Worm (Caenorhabditis elegans) whole organism, L2 larva: ENCODE measurements around the gene ubc-8.

ENCODE experiments used
- C34F6.9 ChIP-seq: fragments of 150-350 bp; optimal IDR thresholded peaks from 2 replicates; lab custom pipeline; 2014; ENCODE audit warnings: missing biosample characterization, missing genetic modification characterization
- R02D3.7 ChIP-seq: fragments of 150-350 bp; optimal IDR thresholded peaks from 2 replicates; lab custom pipeline; 2014; ENCODE audit warnings: missing biosample characterization, missing genetic modification characterization
- ZK546.5 ChIP-seq: sonication (generic microtip); optimal IDR thresholded peaks from 2 replicates; lab custom pipeline; 2017; ENCODE audit warnings: missing biosample characterization, missing genetic modification characterization
- alr-1 ChIP-seq: fragments of 150-350 bp; optimal IDR thresholded peaks from 2 replicates; lab custom pipeline; 2014; ENCODE audit warnings: missing biosample characterization, missing genetic modification characterization
- aly-2 ChIP-seq: fragments of 150-350 bp; optimal IDR thresholded peaks from 2 replicates; lab custom pipeline; 2014; ENCODE audit warnings: missing biosample characterization, missing genetic modification characterization
- ama-1 ChIP-seq: fragments of 150-350 bp; optimal IDR thresholded peaks from 2 replicates; lab custom pipeline; 2018; ENCODE audit warnings: inconsistent platforms
- blmp-1 ChIP-seq: sonication (generic microtip); optimal IDR thresholded peaks from 2 replicates; lab custom pipeline; 2017; ENCODE audit warnings: missing genetic modification characterization, mild to moderate bottlenecking, missing compliant biosample characterization, antibody characterized with exemption, moderate library complexity; ENCODE audit not compliant: insufficient read depth
- ceh-16 ChIP-seq: fragments of 150-350 bp; optimal IDR thresholded peaks from 2 replicates; lab custom pipeline; 2014; ENCODE audit warnings: missing biosample characterization, missing genetic modification characterization
- ceh-82 ChIP-seq: fragments of 150-350 bp; optimal IDR thresholded peaks from 2 replicates; lab custom pipeline; 2014; ENCODE audit warnings: missing biosample characterization, missing genetic modification characterization
- crh-2 ChIP-seq: sonication (generic microtip); optimal IDR thresholded peaks from 2 replicates; lab custom pipeline; 2017; ENCODE audit warnings: missing biosample characterization, missing genetic modification characterization
- egl-27 ChIP-seq: sonication (generic microtip); optimal IDR thresholded peaks from 3 replicates; lab custom pipeline; 2017; ENCODE audit warnings: missing biosample characterization, missing genetic modification reagents, missing genetic modification characterization
- elt-1 ChIP-seq: fragments of 150-350 bp; optimal IDR thresholded peaks from 2 replicates; lab custom pipeline; 2014; ENCODE audit warnings: missing biosample characterization, missing genetic modification characterization
- elt-3 ChIP-seq: sonication (generic microtip); optimal IDR thresholded peaks from 2 replicates; lab custom pipeline; 2017; ENCODE audit warnings: missing biosample characterization, missing genetic modification characterization
- gmeb-1 ChIP-seq: fragments of 150-350 bp; optimal IDR thresholded peaks from 2 replicates; lab custom pipeline; 2014; ENCODE audit warnings: missing biosample characterization, missing genetic modification characterization
- lin-11 ChIP-seq: fragments of 150-350 bp; sonication (generic microtip); optimal IDR thresholded peaks from 2 replicates; lab custom pipeline; 2014; ENCODE audit warnings: missing biosample characterization, missing genetic modification characterization, inconsistent platforms, mixed read lengths
- lin-13 ChIP-seq: fragments of 150-350 bp; optimal IDR thresholded peaks from 2 replicates; lab custom pipeline; 2014; ENCODE audit warnings: missing biosample characterization, missing genetic modification reagents, missing genetic modification characterization
- lin-39 ChIP-seq: fragments of 150-350 bp; optimal IDR thresholded peaks from 2 replicates; lab custom pipeline; 2014; ENCODE audit warnings: missing biosample characterization, missing genetic modification reagents, missing genetic modification characterization
- lsy-2 ChIP-seq, 2 experiments: fragments of 150-350 bp in 1 of 2; sonication (generic microtip) in 1 of 2; optimal IDR thresholded peaks; 2 replicates each; lab custom pipeline; 2014 to 2017; ENCODE audit warnings: missing biosample characterization in 2 of 2, missing genetic modification characterization in 2 of 2
- mab-5 ChIP-seq: fragments of 150-350 bp; optimal IDR thresholded peaks from 2 replicates; lab custom pipeline; 2014; ENCODE audit warnings: missing biosample characterization, missing genetic modification characterization
- mbf-1 ChIP-seq: sonication (generic microtip); optimal IDR thresholded peaks from 2 replicates; lab custom pipeline; 2017; ENCODE audit warnings: missing biosample characterization, missing genetic modification characterization
- mdl-1 ChIP-seq, 2 experiments: fragments of 150-350 bp in 1 of 2; sonication (generic microtip) in 1 of 2; optimal IDR thresholded peaks; 2 replicates each; lab custom pipeline; 2017; ENCODE audit warnings: missing biosample characterization in 2 of 2, missing genetic modification characterization in 2 of 2
- nhr-10 ChIP-seq: sonication (generic microtip); optimal IDR thresholded peaks from 2 replicates; lab custom pipeline; 2017; ENCODE audit warnings: missing biosample characterization, missing genetic modification characterization
- nhr-11 ChIP-seq: fragments of 150-350 bp; optimal IDR thresholded peaks from 2 replicates; lab custom pipeline; 2014; ENCODE audit warnings: missing biosample characterization, missing genetic modification characterization
- nhr-23 ChIP-seq: fragments of 150-350 bp; optimal IDR thresholded peaks from 2 replicates; lab custom pipeline; 2014; ENCODE audit warnings: missing biosample characterization, missing genetic modification reagents, missing genetic modification characterization
- nhr-237 ChIP-seq: fragments of 150-350 bp; optimal IDR thresholded peaks from 2 replicates; lab custom pipeline; 2014; ENCODE audit warnings: missing biosample characterization, missing genetic modification characterization
- nhr-25 ChIP-seq: fragments of 150-350 bp; sonication (generic microtip); optimal IDR thresholded peaks from 3 replicates; lab custom pipeline; 2014; ENCODE audit warnings: missing biosample characterization, missing genetic modification characterization
- nhr-6 ChIP-seq: fragments of 150-350 bp; optimal IDR thresholded peaks from 2 replicates; lab custom pipeline; 2014; ENCODE audit warnings: missing biosample characterization, missing genetic modification characterization
- nhr-77 ChIP-seq: fragments of 150-350 bp; optimal IDR thresholded peaks from 2 replicates; lab custom pipeline; 2014; ENCODE audit warnings: missing biosample characterization, missing genetic modification characterization
- peb-1 ChIP-seq: fragments of 150-350 bp; optimal IDR thresholded peaks from 2 replicates; lab custom pipeline; 2014; ENCODE audit warnings: missing biosample characterization, missing genetic modification characterization
- sem-4 ChIP-seq: fragments of 150-350 bp; optimal IDR thresholded peaks from 2 replicates; lab custom pipeline; 2014; ENCODE audit warnings: missing biosample characterization, missing genetic modification reagents, missing genetic modification characterization
- skn-1 ChIP-seq: sonication (generic microtip); optimal IDR thresholded peaks from 2 replicates; lab custom pipeline; 2017; ENCODE audit warnings: missing biosample characterization, missing genetic modification characterization
- sma-3 ChIP-seq: sonication (generic microtip); optimal IDR thresholded peaks from 2 replicates; lab custom pipeline; 2016; ENCODE audit warnings: missing genetic modification reagents, missing genetic modification characterization, missing compliant biosample characterization
- sma-9 ChIP-seq, 2 experiments: fragments of 150-350 bp in 1 of 2; sonication (generic microtip) in 1 of 2; optimal IDR thresholded peaks; 2 replicates each; lab custom pipeline; 2014 to 2016; ENCODE audit warnings: missing genetic modification characterization in 2 of 2, mild to moderate bottlenecking in 1 of 2, missing biosample characterization in 1 of 2, missing compliant biosample characterization in 1 of 2, missing genetic modification reagents in 1 of 2, moderate library complexity in 1 of 2
- snpc-4 ChIP-seq: fragments of 150-350 bp; optimal IDR thresholded peaks from 2 replicates; lab custom pipeline; 2014; ENCODE audit warnings: missing biosample characterization, missing genetic modification characterization
- unc-39 ChIP-seq: fragments of 150-350 bp; optimal IDR thresholded peaks from 2 replicates; lab custom pipeline; 2014; ENCODE audit warnings: missing biosample characterization, missing genetic modification characterization
- unc-55 ChIP-seq: fragments of 150-350 bp; sonication (generic microtip); optimal IDR thresholded peaks from 3 replicates; lab custom pipeline; 2014; ENCODE audit warnings: missing biosample characterization, missing genetic modification reagents, missing genetic modification characterization
- unc-62 ChIP-seq: fragments of 150-350 bp; optimal IDR thresholded peaks from 2 replicates; lab custom pipeline; 2014; ENCODE audit warnings: missing biosample characterization, missing genetic modification reagents, missing genetic modification characterization
- zag-1 ChIP-seq: fragments of 150-350 bp; optimal IDR thresholded peaks from 2 replicates; lab custom pipeline; 2014; ENCODE audit warnings: missing biosample characterization, missing genetic modification characterization
- ztf-1 ChIP-seq: fragments of 200-800 bp; sonication (Bioruptor generic); conservative IDR thresholded peaks from 2 replicates; pipeline ENCODE4 v1.3.6; 2022; ENCODE audit warnings: missing genetic modification characterization, missing compliant biosample characterization
- ztf-11 ChIP-seq: sonication (generic microtip); optimal IDR thresholded peaks from 2 replicates; lab custom pipeline; 2017; ENCODE audit warnings: missing biosample characterization, missing genetic modification characterization
- ztf-4 ChIP-seq: fragments of 150-350 bp; optimal IDR thresholded peaks from 2 replicates; lab custom pipeline; 2014; ENCODE audit warnings: missing biosample characterization, missing genetic modification characterization

ubc-8 gene

ce11 chrIV:2711122-2711669, 4.2 kb upstream of the ubc-8 start (continued):
- TF ChIP-seq skn-1 = peak; percentile 94
- TF ChIP-seq lin-13 (GFP tag; lab: Kevin White, UChicago) = peak; percentile 23
- no peak for TF ChIP-seq unc-39 (tag; lab: Kevin White, UChicago)

ce11 chrIV:2710203-2710935, 3.3 kb upstream of the ubc-8 start, which contains the start of gene Y94H6A.10:
Y94H6A.10 (minus strand) TSS chrIV:2710666.
- TF ChIP-seq ama-1 (lab: Kevin White, UChicago) (peak; percentile 40), unc-39 (tag; lab: Kevin White, UChicago) (no peak)
- TF ChIP-seq, all 48 proteins: peak for 1

- TF ChIP-seq unc-55 = peak; percentile 25
- no peak for TF ChIP-seq C34F6.9
- TF ChIP-seq ztf-4 (tag; lab: Kevin White, UChicago) = peak; percentile 46
- no peak for TF ChIP-seq nhr-10
- TF ChIP-seq ceh-82 = no peak
- peak in 1 of 2 experiments; percentile 20 for TF ChIP-seq lsy-2 (tag; optimal IDR thresholded peaks at IDR 0.05; lab: Kevin White, UChicago)
- no peak for TF ChIP-seq ceh-16 (tag; lab: Kevin White, UChicago)
- no peak for TF ChIP-seq sma-9 (GFP tag; optimal IDR thresholded peaks at IDR 0.05; lab: Kevin White, UChicago)
- TF ChIP-seq sma-9 (tag; optimal IDR thresholded peaks at IDR 0.05; lab: Kevin White, UChicago) = no peak
- TF ChIP-seq gmeb-1 (tag; lab: Kevin White, UChicago) = peak; percentile 12
These were observed 2.7 kb upstream of the ubc-8 start for ce11 chrIV:2709590-2710201.

- TF ChIP-seq C34F6.9 (peak; percentile 92), R02D3.7 (tag; lab: Kevin White, UChicago) (no peak), lin-11 (tag; lab: Kevin White, UChicago) (peak; percentile 76), mdl-1 (tag; optimal IDR thresholded peaks at IDR 0.05; lab: Kevin White, UChicago) (peak; percentile 81 to 91), nhr-11 (tag; lab: Kevin White, UChicago) (no peak), mbf-1 (tag; lab: Kevin White, UChicago) (no peak), zag-1 (tag; lab: Kevin White, UChicago) (peak; percentile 17), gmeb-1 (tag; lab: Kevin White, UChicago) (peak; percentile 64), blmp-1 (tag; lab: Kevin White, UChicago) (peak; percentile 1), sma-9 (GFP tag; optimal IDR thresholded peaks at IDR 0.05; lab: Kevin White, UChicago) (peak; percentile 89), sma-9 (tag; optimal IDR thresholded peaks at IDR 0.05; lab: Kevin White, UChicago) (no peak), ztf-1 (no peak), nhr-6 (tag; lab: Kevin White, UChicago) (peak; percentile 28), aly-2 (no peak), snpc-4 (tag; lab: Kevin White, UChicago) (peak; percentile 12), nhr-23 (tag; lab: Kevin White, UChicago) (no peak), skn-1 (no peak), unc-39 (tag; lab: Kevin White, UChicago) (no peak), elt-3 (tag; lab: Kevin White, UChicago) (no peak), unc-62 (GFP tag; lab: Kevin White, UChicago) (no peak), nhr-10 (no peak), nhr-237 (no peak), lin-39 (tag; lab: Kevin White, UChicago) (no peak), mab-5 (tag; lab: Kevin White, UChicago) (peak; percentile 78), egl-27 (tag; lab: Kevin White, UChicago) (peak; percentile 58), ceh-16 (tag; lab: Kevin White, UChicago) (no peak), elt-1 (no peak), ceh-82 (peak; percentile 16), ztf-4 (tag; lab: Kevin White, UChicago) (peak; percentile 74), crh-2 (peak; percentile 87), peb-1 (tag; lab: Kevin White, UChicago) (no peak), sma-3 (GFP tag; lab: Kevin White, UChicago) (peak; percentile 77), nhr-77 (no peak), ama-1 (lab: Kevin White, UChicago) (peak; percentile 8), lsy-2 (tag; optimal IDR thresholded peaks at IDR 0.05; lab: Kevin White, UChicago) (peak; percentile 46 to 88), sem-4 (tag; lab: Kevin White, UChicago) (peak; percentile 26), nhr-25 (tag; lab: Kevin White, UChicago) (peak; percentile 73), alr-1 (no peak), unc-55 (peak; percentile 89), lin-13 (GFP tag; lab: Kevin White, UChicago) (peak; percentile 85), ztf-11 (tag; lab: Kevin White, UChicago) (no peak), ZK546.5 (peak; percentile 11)
These were observed 1.4 kb upstream of the ubc-8 start for ce11 chrIV:2708329-2708965.
